Fruit fly (Drosophila melanogaster): ENCODE results near the gene Cpsf6.

Gene Cpsf6

dm6 chr3L:8296941-8297340 is 18.4 kb downstream of the Cpsf6 start, which contains the start of gene Rab19 (continued):
- TF ChIP-seq vnd (GFP tag; IDR thresholded peaks at IDR 0.05; ENCODE audit: partially characterized antibody) (peak; percentile 85), phol (tag; optimal IDR thresholded peaks at IDR 0.05) (peak; percentile 25), crp (GFP tag; optimal IDR thresholded peaks at IDR 0.05) (peak; percentile 24 to 89), CG8388 (GFP tag; optimal IDR thresholded peaks at IDR 0.05) (no peak), Scr (GFP tag; IDR thresholded peaks at IDR 0.05; ENCODE audit: partially characterized antibody) (peak; percentile 94), CG6791 (GFP tag; IDR thresholded peaks at IDR 0.05; ENCODE audit: partially characterized antibody) (peak; percentile 79), CG2116 (GFP tag; optimal IDR thresholded peaks at IDR 0.05) (peak; percentile 82), ato (GFP tag; IDR thresholded peaks at IDR 0.05; ENCODE audit: partially characterized antibody) (peak; percentile 19; the same call in 1 of the 2 replicates), ewg (GFP tag; optimal IDR thresholded peaks at IDR 0.05) (no peak), scrt (GFP tag; optimal IDR thresholded peaks at IDR 0.05) (no peak), CG17829 (tag; optimal IDR thresholded peaks at IDR 0.05) (peak; percentile 13), Ets97D (GFP tag; optimal IDR thresholded peaks at IDR 0.05) (peak; percentile 3), BEAF-32 (GFP tag; optimal IDR thresholded peaks at IDR 0.05) (peak; percentile 86), CG10267 (tag; optimal IDR thresholded peaks at IDR 0.05) (peak; percentile 74), hb (GFP tag; IDR thresholded peaks at IDR 0.05; ENCODE audit: partially characterized antibody) (peak; percentile 83), MESR4 (GFP tag; optimal IDR thresholded peaks at IDR 0.05) (peak; percentile 72), Med (GFP tag) (peak; percentile 69), Sry-δ (GFP tag; optimal IDR thresholded peaks at IDR 0.05) (peak; percentile 71), unc-4 (GFP tag; IDR thresholded peaks at IDR 0.05; ENCODE audit: partially characterized antibody) (peak; percentile 94), CG13287 (GFP tag; IDR thresholded peaks at IDR 0.05; ENCODE audit: partially characterized antibody) (peak; percentile 97), CG16813 (GFP tag; IDR thresholded peaks at IDR 0.05; ENCODE audit: partially characterized antibody) (peak; percentile 86), CG42726 (GFP tag; IDR thresholded peaks at IDR 0.05; ENCODE audit: partially characterized antibody) (peak; percentile 25; the same call in 1 of the 2 replicates), Blimp-1 (GFP tag; optimal IDR thresholded peaks at IDR 0.05) (peak; percentile 85), nmo (GFP tag; optimal IDR thresholded peaks at IDR 0.05) (peak; percentile 19), CG2712 (tag; optimal IDR thresholded peaks at IDR 0.05) (peak; percentile 20), C15 (GFP tag; IDR thresholded peaks at IDR 0.05) (no peak), mld (GFP tag; IDR thresholded peaks at IDR 0.05; ENCODE audit: partially characterized antibody) (peak; percentile 78; the same call in 2 of the 3 replicates), knrl (GFP tag; IDR thresholded peaks at IDR 0.05; ENCODE audit: partially characterized antibody) (peak; percentile 87), Max (GFP tag; optimal IDR thresholded peaks at IDR 0.05) (no peak), CG17385 (GFP tag; optimal IDR thresholded peaks at IDR 0.05) (peak; percentile 36), chn (GFP tag; optimal IDR thresholded peaks at IDR 0.05) (no peak), CG4854 (GFP tag; optimal IDR thresholded peaks at IDR 0.05) (no peak), TFAM (GFP tag; optimal IDR thresholded peaks at IDR 0.05) (no peak), E2f2 (GFP tag; IDR thresholded peaks at IDR 0.05) (peak; percentile 48; the same call in 1 of the 2 replicates), abd-A (tag; optimal IDR thresholded peaks at IDR 0.05) (peak; percentile 5), CG18262 (tag; optimal IDR thresholded peaks at IDR 0.05) (no peak), sens (GFP tag) (peak; percentile 29), ase (GFP tag; IDR thresholded peaks at IDR 0.05) (no peak), CG14710 (tag; optimal IDR thresholded peaks at IDR 0.05) (peak; percentile 93), lbe (GFP tag; optimal IDR thresholded peaks at IDR 0.05) (no peak), Dll (GFP tag; IDR thresholded peaks at IDR 0.05; ENCODE audit: partially characterized antibody) (peak; percentile 98), Oli (tag; optimal IDR thresholded peaks at IDR 0.05) (no peak), dysf (GFP tag; IDR thresholded peaks at IDR 0.05) (no peak), CG12391 (tag; optimal IDR thresholded peaks at IDR 0.05) (peak; percentile 3), HmgZ (tag; optimal IDR thresholded peaks at IDR 0.05) (peak; percentile 27), nerfin-2 (GFP tag; IDR thresholded peaks at IDR 0.05; ENCODE audit: partially characterized antibody) (peak; percentile 76), Dp (GFP tag; optimal IDR thresholded peaks at IDR 0.05) (peak; percentile 61), CG6175 (GFP tag; IDR thresholded peaks at IDR 0.05) (no peak)

Data from whole organism, embryonic.